Fruit fly (Drosophila melanogaster) whole organism, adult: ENCODE results near the gene Gba1a.

Experiments
- CG11617 ChIP-seq: fragments of 200-800 bp; sonication (Bioruptor generic); optimal IDR thresholded peaks from 2 replicates; lab custom pipeline; 2017; ENCODE audit warnings: mild to moderate bottlenecking, missing biosample characterization, missing genetic modification reagents, missing genetic modification characterization
- CG12768 ChIP-seq: fragments of 200-800 bp; sonication (Bioruptor generic); optimal IDR thresholded peaks from 2 replicates; lab custom pipeline; 2017; ENCODE audit warnings: missing biosample characterization, missing genetic modification characterization, mild to moderate bottlenecking, moderate library complexity, missing genetic modification reagents
- CG14711 ChIP-seq: fragments of 200-800 bp; sonication (Bioruptor generic); optimal IDR thresholded peaks from 2 replicates; lab custom pipeline; 2018; ENCODE audit warnings: missing biosample characterization, mild to moderate bottlenecking, missing genetic modification characterization, moderate library complexity
- CG1620 ChIP-seq: fragments of 200-800 bp; sonication (Bioruptor generic); optimal IDR thresholded peaks from 2 replicates; lab custom pipeline; 2016; ENCODE audit warnings: missing biosample characterization, missing genetic modification characterization
- CG33017 ChIP-seq: fragments of 200-800 bp; sonication (Bioruptor generic); optimal IDR thresholded peaks from 2 replicates; lab custom pipeline; 2018; ENCODE audit warnings: missing biosample characterization, mild to moderate bottlenecking, missing genetic modification characterization, moderate library complexity
- CG5204 ChIP-seq: fragments of 200-800 bp; sonication (Bioruptor generic); optimal IDR thresholded peaks from 2 replicates; lab custom pipeline; 2016; ENCODE audit warnings: missing biosample characterization, missing genetic modification characterization
- CG7045 ChIP-seq: fragments of 200-800 bp; sonication (Bioruptor generic); optimal IDR thresholded peaks from 2 replicates; lab custom pipeline; 2017; ENCODE audit warnings: missing biosample characterization, mild to moderate bottlenecking, missing genetic modification characterization
- CG7101 ChIP-seq: fragments of 200-800 bp; sonication (Bioruptor generic); optimal IDR thresholded peaks from 2 replicates; lab custom pipeline; 2018; ENCODE audit warnings: missing biosample characterization, mild to moderate bottlenecking, missing genetic modification characterization, moderate library complexity
- Clk ChIP-seq: fragments of 200-800 bp; sonication (Bioruptor generic); optimal IDR thresholded peaks from 2 replicates; lab custom pipeline; 2017; ENCODE audit warnings: missing biosample characterization, missing genetic modification characterization
- Crg-1 ChIP-seq: fragments of 200-800 bp; sonication (Bioruptor generic); optimal IDR thresholded peaks from 2 replicates; lab custom pipeline; 2016; ENCODE audit warnings: missing biosample characterization, missing genetic modification characterization
- Hr96 ChIP-seq: fragments of 200-800 bp; sonication (Bioruptor generic); optimal IDR thresholded peaks from 2 replicates; lab custom pipeline; 2016; ENCODE audit warnings: missing biosample characterization, missing genetic modification characterization
- Mnt ChIP-seq: fragments of 200-800 bp; sonication (Bioruptor generic); optimal IDR thresholded peaks from 2 replicates; lab custom pipeline; 2016; ENCODE audit warnings: missing biosample characterization, mild to moderate bottlenecking, missing genetic modification characterization
- bab1 ChIP-seq: fragments of 200-800 bp; sonication (Bioruptor generic); optimal IDR thresholded peaks from 3 replicates; lab custom pipeline; 2019; ENCODE audit warnings: missing biosample characterization, mild to moderate bottlenecking, missing genetic modification characterization, moderate library complexity
- cic ChIP-seq: fragments of 200-800 bp; sonication (Bioruptor generic); optimal IDR thresholded peaks from 2 replicates; lab custom pipeline; 2017; ENCODE audit warnings: missing biosample characterization, mild to moderate bottlenecking, missing genetic modification characterization, moderate library complexity
- cnc ChIP-seq, 2 experiments: fragments of >200 bp; optimal IDR thresholded peaks; 2 replicates each; lab custom pipeline; 2017
- kay ChIP-seq: fragments of 200-800 bp; sonication (Bioruptor generic); peaks from one replicate; lab custom pipeline; 2016; ENCODE audit warnings: missing biosample characterization, missing genetic modification characterization, borderline replicate concordance
- ovo ChIP-seq: fragments of 200-800 bp; sonication (Bioruptor generic); optimal IDR thresholded peaks from 2 replicates; lab custom pipeline; 2016; ENCODE audit warnings: missing biosample characterization, missing genetic modification characterization
- pad ChIP-seq: fragments of 200-800 bp; sonication (Bioruptor generic); optimal IDR thresholded peaks from 3 replicates; lab custom pipeline; 2017; ENCODE audit warnings: missing biosample characterization, missing genetic modification characterization, mild to moderate bottlenecking, moderate library complexity, missing genetic modification reagents
- tj ChIP-seq: fragments of 200-800 bp; sonication (Bioruptor generic); optimal IDR thresholded peaks from 3 replicates; lab custom pipeline; 2017; ENCODE audit warnings: missing biosample characterization, mild to moderate bottlenecking, missing genetic modification characterization, moderate library complexity
- toe ChIP-seq: fragments of 200-800 bp; sonication (Bioruptor generic); optimal IDR thresholded peaks from 2 replicates; lab custom pipeline; 2016; ENCODE audit warnings: missing biosample characterization, missing genetic modification characterization

The Gba1a gene

dm6 chr3R:23718297-23718941 lies 18.0 kb downstream of the Gba1a start, which contains the start of gene nau:
Gene nau (minus strand): TSS chr3R:23718357.
- no peak for TF ChIP-seq CG12768
- TF ChIP-seq cnc (optimal IDR thresholded peaks at IDR 0.05; lab: Kevin White, UChicago): no peak
- TF ChIP-seq Crg-1 (GFP tag; lab: Kevin White, UChicago): no peak
- no peak for TF ChIP-seq CG33017 (tag; lab: Kevin White, UChicago)
- TF ChIP-seq Mnt (GFP tag; lab: Kevin White, UChicago): no peak
- no peak for TF ChIP-seq pad (GFP tag; lab: Kevin White, UChicago)
- TF ChIP-seq CG1620 (GFP tag; lab: Kevin White, UChicago): no peak
- no peak for TF ChIP-seq ovo
- TF ChIP-seq CG5204 (GFP tag; lab: Kevin White, UChicago): no peak
- no peak for TF ChIP-seq CG11617 (GFP tag; lab: Kevin White, UChicago)
- no peak for TF ChIP-seq CG7101 (tag; lab: Kevin White, UChicago)
- no peak for TF ChIP-seq tj (GFP tag; lab: Kevin White, UChicago)
- no peak for TF ChIP-seq Hr96
- TF ChIP-seq kay: no peak
- no peak for TF ChIP-seq toe
- TF ChIP-seq cic: no peak
- no peak for TF ChIP-seq CG14711 (tag; lab: Kevin White, UChicago)
- no peak for TF ChIP-seq CG7045 (GFP tag; lab: Kevin White, UChicago)
- TF ChIP-seq bab1: no peak

- TF ChIP-seq kay (no peak), CG1620 (GFP tag; lab: Kevin White, UChicago) (no peak), CG7101 (tag; lab: Kevin White, UChicago) (no peak), cic (no peak), Mnt (GFP tag; lab: Kevin White, UChicago) (no peak), CG5204 (GFP tag; lab: Kevin White, UChicago) (no peak), cnc (optimal IDR thresholded peaks at IDR 0.05; lab: Kevin White, UChicago) (no peak), bab1 (no peak), CG14711 (tag; lab: Kevin White, UChicago) (no peak), CG12768 (no peak)
Measured at dm6 chr3R:23721525-23721924, 21.1 kb downstream of the Gba1a start, which contains the start of gene CG10232. Gene CG10232 (minus strand): TSS chr3R:23721625.

dm6 chr3R:23721936-23722335 lies 21.5 kb downstream of the Gba1a start:
- peak; percentile 83 for TF ChIP-seq kay
- peak; percentile 30 for TF ChIP-seq CG7045 (GFP tag; lab: Kevin White, UChicago)
- TF ChIP-seq cic: peak; percentile 25
- peak; percentile 36 for TF ChIP-seq Hr96
- TF ChIP-seq CG14711 (tag; lab: Kevin White, UChicago): no peak
- TF ChIP-seq CG1620 (GFP tag; lab: Kevin White, UChicago): peak; percentile 60
- no peak for TF ChIP-seq CG11617 (GFP tag; lab: Kevin White, UChicago)
- peak; percentile 78 for TF ChIP-seq bab1
- TF ChIP-seq CG33017 (tag; lab: Kevin White, UChicago): peak; percentile 12
- TF ChIP-seq Mnt (GFP tag; lab: Kevin White, UChicago): peak; percentile 35
- no peak for TF ChIP-seq Clk (GFP tag; lab: Kevin White, UChicago)
- no peak for TF ChIP-seq tj (GFP tag; lab: Kevin White, UChicago)
- peak; percentile 58 for TF ChIP-seq CG7101 (tag; lab: Kevin White, UChicago)
- TF ChIP-seq ovo: no peak
- peak; percentile 58 for TF ChIP-seq toe
- no peak for TF ChIP-seq cnc (optimal IDR thresholded peaks at IDR 0.05; lab: Kevin White, UChicago)
- TF ChIP-seq Crg-1 (GFP tag; lab: Kevin White, UChicago): peak; percentile 35

dm6 chr3R:23722680-23723372 lies 22.4 kb downstream of the Gba1a start, which contains the start of gene CG10365:
Gene CG10365 (plus strand): TSS chr3R:23723331.
- TF ChIP-seq cnc (optimal IDR thresholded peaks at IDR 0.05; lab: Kevin White, UChicago) (no peak), tj (GFP tag; lab: Kevin White, UChicago) (peak; percentile 98), CG33017 (tag; lab: Kevin White, UChicago) (peak; percentile 83), CG7101 (tag; lab: Kevin White, UChicago) (peak; percentile 78), CG5204 (GFP tag; lab: Kevin White, UChicago) (peak; percentile 27), kay (peak; percentile 81), CG14711 (tag; lab: Kevin White, UChicago) (peak; percentile 83), CG7045 (GFP tag; lab: Kevin White, UChicago) (peak; percentile 73), pad (GFP tag; lab: Kevin White, UChicago) (peak; percentile 98), toe (no peak)

- peak; percentile 4 for TF ChIP-seq bab1
- peak; percentile 88 for TF ChIP-seq tj (GFP tag; lab: Kevin White, UChicago)
- no peak for TF ChIP-seq CG14711 (tag; lab: Kevin White, UChicago)
- TF ChIP-seq cnc (optimal IDR thresholded peaks at IDR 0.05; lab: Kevin White, UChicago): no peak
- TF ChIP-seq Hr96: peak; percentile 65
- TF ChIP-seq kay: peak; percentile 98
- peak; percentile 11 for TF ChIP-seq CG5204 (GFP tag; lab: Kevin White, UChicago)
- TF ChIP-seq CG1620 (GFP tag; lab: Kevin White, UChicago): no peak
- peak; percentile 72 for TF ChIP-seq CG33017 (tag; lab: Kevin White, UChicago)
- peak; percentile 81 for TF ChIP-seq Clk (GFP tag; lab: Kevin White, UChicago)
- peak; percentile 55 for TF ChIP-seq CG12768
- TF ChIP-seq Mnt (GFP tag; lab: Kevin White, UChicago): peak; percentile 91
- TF ChIP-seq toe: peak; percentile 54
- peak; percentile 99 for TF ChIP-seq cic
- peak; percentile 92 for TF ChIP-seq Crg-1 (GFP tag; lab: Kevin White, UChicago)
- TF ChIP-seq CG7101 (tag; lab: Kevin White, UChicago): peak; percentile 77
- peak; percentile 79 for TF ChIP-seq CG11617 (GFP tag; lab: Kevin White, UChicago)
- peak; percentile 80 for TF ChIP-seq CG7045 (GFP tag; lab: Kevin White, UChicago)
- TF ChIP-seq pad (GFP tag; lab: Kevin White, UChicago): peak; percentile 89
- TF ChIP-seq ovo: peak; percentile 94
Measured at dm6 chr3R:23723381-23724034, 23.1 kb downstream of the Gba1a start.
